Fruit fly (Drosophila melanogaster) Kc167 (cell line): Measurements from ENCODE around the gene CG15514.

ENCODE experiments used
- Myc ChIP-seq: fragments of >200 bp; optimal IDR thresholded peaks from 2 replicates; lab custom pipeline; 2017; ENCODE audit warnings: missing external identifiers
- Sin3A ChIP-seq: fragments of >200 bp; optimal IDR thresholded peaks from 2 replicates; lab custom pipeline; 2018; ENCODE audit warnings: missing external identifiers
- h ChIP-seq: fragments of >200 bp; optimal IDR thresholded peaks from 3 replicates; lab custom pipeline; 2018; ENCODE audit warnings: missing external identifiers
- insv ChIP-seq: fragments of >200 bp; optimal IDR thresholded peaks from 3 replicates; lab custom pipeline; 2018; ENCODE audit warnings: missing external identifiers
- psq ChIP-seq: fragments of >200 bp; optimal IDR thresholded peaks from 2 replicates; lab custom pipeline; 2017; ENCODE audit warnings: missing external identifiers
- ttk ChIP-seq: sonication (Bioruptor generic); optimal IDR thresholded peaks from 2 replicates; lab custom pipeline; 2017; ENCODE audit warnings: missing external identifiers

dm6 chr3R:29907601-29908175 lies 46.4 kb upstream of the CG15514 start, which contains the start of gene CG31036:
- no peak for TF ChIP-seq h
- TF ChIP-seq psq (lab: Kevin White, UChicago), result no peak
- TF ChIP-seq Myc (lab: Kevin White, UChicago), result no peak
- TF ChIP-seq insv, result no peak
- TF ChIP-seq Sin3A (lab: Kevin White, UChicago), result no peak
- no peak for TF ChIP-seq ttk (lab: Kevin White, UChicago)
